Fruit fly (Drosophila melanogaster): Measurements from ENCODE around the gene CtsB.

CtsB gene

dm6 chrX:13817418-13818171 lies 35.6 kb upstream of the CtsB start (continued):
- peak; percentile 36 for TF ChIP-seq CG18262 (tag; optimal IDR thresholded peaks at IDR 0.05)
- TF ChIP-seq CG14014 (GFP tag; IDR thresholded peaks at IDR 0.05) = 0 out of 2 replicates have a peak, but pooled peaks have one; percentile 19
- TF ChIP-seq fd3F (GFP tag; optimal IDR thresholded peaks at IDR 0.05) = peak; percentile 8
- TF ChIP-seq gsb (GFP tag; IDR thresholded peaks at IDR 0.05) = no peak
- TF ChIP-seq gro (GFP tag; optimal IDR thresholded peaks at IDR 0.05) = no peak
- no peak for TF ChIP-seq CG10543 (GFP tag; optimal IDR thresholded peaks at IDR 0.05)
- no peak for TF ChIP-seq crol (GFP tag; IDR thresholded peaks at IDR 0.05)
- 0 out of 2 replicates have a peak, but pooled peaks have one; percentile 12 for TF ChIP-seq E2f1 (GFP tag; IDR thresholded peaks at IDR 0.05)
- no peak for TF ChIP-seq HLHmδ (GFP tag; optimal IDR thresholded peaks at IDR 0.05)
- peak; percentile 17 for TF ChIP-seq cwo (GFP tag; optimal IDR thresholded peaks at IDR 0.05)
- TF ChIP-seq Max (GFP tag; optimal IDR thresholded peaks at IDR 0.05) = no peak
- peak; percentile 29 for TF ChIP-seq ind (GFP tag; optimal IDR thresholded peaks at IDR 0.05)
- no peak for TF ChIP-seq ken (GFP tag; IDR thresholded peaks at IDR 0.05)
- no peak for TF ChIP-seq CG11093 (GFP tag; IDR thresholded peaks at IDR 0.05)
- TF ChIP-seq ATbp (GFP tag; optimal IDR thresholded peaks at IDR 0.05) = peak; percentile 5
- TF ChIP-seq pzg (GFP tag; optimal IDR thresholded peaks at IDR 0.05) = no peak
- TF ChIP-seq fu2 (GFP tag; optimal IDR thresholded peaks at IDR 0.05) = peak; percentile 31
- no peak for TF ChIP-seq z (GFP tag; IDR thresholded peaks at IDR 0.05)
- no peak for TF ChIP-seq CG10654 (GFP tag; optimal IDR thresholded peaks at IDR 0.05)
- TF ChIP-seq ara (GFP tag; IDR thresholded peaks at IDR 0.05) = no peak
- peak; percentile 80 for TF ChIP-seq Med (GFP tag)
- peak; percentile 24 for TF ChIP-seq CG2712 (tag; optimal IDR thresholded peaks at IDR 0.05)
- peak; percentile 67 for TF ChIP-seq CG2120 (GFP tag; optimal IDR thresholded peaks at IDR 0.05)
- no peak for TF ChIP-seq Eip74EF (GFP tag; optimal IDR thresholded peaks at IDR 0.05)
- TF ChIP-seq CG12391 (tag; optimal IDR thresholded peaks at IDR 0.05) = peak; percentile 30
- TF ChIP-seq Ptx1 (GFP tag; IDR thresholded peaks at IDR 0.05) = 0 out of 2 replicates have a peak, but pooled peaks have one; percentile 20
- TF ChIP-seq CG8944 (GFP tag; optimal IDR thresholded peaks at IDR 0.05) = no peak
- no peak for TF ChIP-seq Trl (optimal IDR thresholded peaks at IDR 0.05)
- peak; percentile 60 for TF ChIP-seq Trl (GFP tag; optimal IDR thresholded peaks at IDR 0.05)
- TF ChIP-seq BtbVII (GFP tag; optimal IDR thresholded peaks at IDR 0.05) = peak; percentile 49
- TF ChIP-seq run (tag; optimal IDR thresholded peaks at IDR 0.05) = peak; percentile 14
- TF ChIP-seq row (GFP tag; IDR thresholded peaks at IDR 0.05) = peak; percentile 62; the same call in 2 of the 3 replicates
- TF ChIP-seq jing (GFP tag; optimal IDR thresholded peaks at IDR 0.05) = no peak
- TF ChIP-seq cg (GFP tag; optimal IDR thresholded peaks at IDR 0.05) = peak; percentile 13
- TF ChIP-seq Mes4 (GFP tag; optimal IDR thresholded peaks at IDR 0.05) = no peak
- 0 out of 2 replicates have a peak, but pooled peaks have one; percentile 25 for TF ChIP-seq Taf1 (GFP tag; IDR thresholded peaks at IDR 0.05)
- peak; percentile 61 for TF ChIP-seq Drgx (GFP tag; IDR thresholded peaks at IDR 0.05)
- peak; percentile 42 for TF ChIP-seq CG17385 (GFP tag; optimal IDR thresholded peaks at IDR 0.05)
- TF ChIP-seq Awh (GFP tag; IDR thresholded peaks at IDR 0.05) = peak; percentile 23; the same call in 1 of the 2 replicates
- TF ChIP-seq Hr51 (GFP tag; optimal IDR thresholded peaks at IDR 0.05) = peak in 1 of 2 experiments; percentile 69
- no peak for TF ChIP-seq CG9215 (GFP tag; IDR thresholded peaks at IDR 0.05)
- TF ChIP-seq Blimp-1 (GFP tag; optimal IDR thresholded peaks at IDR 0.05) = peak; percentile 42
- TF ChIP-seq Mrtf (GFP tag; IDR thresholded peaks at IDR 0.05) = no peak
- TF ChIP-seq D19A (tag; optimal IDR thresholded peaks at IDR 0.05) = peak; percentile 26
- TF ChIP-seq knrl (GFP tag; IDR thresholded peaks at IDR 0.05; ENCODE audit: partially characterized antibody) = no peak
- peak; percentile 42 for TF ChIP-seq bcd (GFP tag; optimal IDR thresholded peaks at IDR 0.05)
- no peak for TF ChIP-seq MTF-1 (GFP tag; optimal IDR thresholded peaks at IDR 0.05; ENCODE audit: borderline replicate concordance)
- no peak for TF ChIP-seq vnd (GFP tag; IDR thresholded peaks at IDR 0.05; ENCODE audit: partially characterized antibody)
- peak; percentile 63 for TF ChIP-seq unpg (GFP tag; optimal IDR thresholded peaks at IDR 0.05)
